Worm (Caenorhabditis elegans) whole organism, late embryonic: ENCODE data around the gene str-1.

Experiments
- ceh-2 ChIP-seq: sonication (generic microtip); optimal IDR thresholded peaks from 2 replicates; lab custom pipeline; 2016; ENCODE audit warnings: missing genotype, missing genetic modification characterization, missing compliant biosample characterization
- ceh-9 ChIP-seq: sonication (generic microtip); optimal IDR thresholded peaks from 2 replicates; lab custom pipeline; 2016; ENCODE audit warnings: mild to moderate bottlenecking, missing genetic modification characterization, inconsistent platforms, missing compliant biosample characterization
- ets-4 ChIP-seq: sonication (generic microtip); optimal IDR thresholded peaks from 2 replicates; lab custom pipeline; 2016; ENCODE audit warnings: missing genetic modification characterization, missing compliant biosample characterization
- fkh-10 ChIP-seq: fragments of 150-350 bp; optimal IDR thresholded peaks from 2 replicates; lab custom pipeline; 2014; ENCODE audit warnings: missing biosample characterization, missing genetic modification reagents, missing genetic modification characterization
- sdc-2 ChIP-seq: sonication (generic microtip); optimal IDR thresholded peaks from 2 replicates; lab custom pipeline; 2016; ENCODE audit warnings: missing genotype, missing genetic modification characterization, missing compliant biosample characterization
- syd-9 ChIP-seq: sonication (generic microtip); optimal IDR thresholded peaks from 2 replicates; lab custom pipeline; 2016; ENCODE audit warnings: mild to moderate bottlenecking, missing genetic modification characterization, moderate library complexity, missing compliant biosample characterization

- no peak for TF ChIP-seq syd-9 (tag; lab: Kevin White, UChicago)
- TF ChIP-seq ets-4 (tag; lab: Kevin White, UChicago): no peak
- TF ChIP-seq ceh-9: no peak
- no peak for TF ChIP-seq fkh-10 (GFP tag; lab: Kevin White, UChicago)
- no peak for TF ChIP-seq sdc-2 (tag; lab: Kevin White, UChicago)
- TF ChIP-seq ceh-2 (tag; lab: Kevin White, UChicago): no peak
Measured at ce11 chrIV:7166553-7166952, 7.0 kb upstream of the str-1 start, which contains the start of gene C42D4.18.
